Worm (Caenorhabditis elegans) whole organism, young adult: ENCODE results near the gene pcrg-1.

Experiments
- B0019.2 ChIP-seq: fragments of 200-800 bp; sonication (Bioruptor generic); conservative IDR thresholded peaks from 2 replicates; pipeline ENCODE4 v1.3.6; 2022; ENCODE audit warnings: missing genetic modification reagents, missing genetic modification characterization, missing compliant biosample characterization
- D2030.7 ChIP-seq: fragments of 200-800 bp; sonication (Bioruptor generic); IDR thresholded peaks from 2 replicates; pipeline ENCODE4 v1.3.6; 2022; ENCODE audit warnings: missing genetic modification reagents, missing genetic modification characterization, missing compliant biosample characterization
- F57A8.1 ChIP-seq: fragments of 200-800 bp; sonication (Bioruptor generic); optimal IDR thresholded peaks from 2 replicates; lab custom pipeline; 2018; ENCODE audit warnings: mild to moderate bottlenecking, missing genetic modification characterization, moderate library complexity, missing compliant biosample characterization
- T26A5.8 ChIP-seq: sonication (generic microtip); optimal IDR thresholded peaks from 2 replicates; lab custom pipeline; 2016; ENCODE audit warnings: missing genetic modification characterization, missing compliant biosample characterization
- Y53F4B.3 ChIP-seq: fragments of 200-800 bp; sonication (Bioruptor generic); IDR thresholded peaks from 2 replicates; pipeline ENCODE4 v1.3.6; 2022; ENCODE audit warnings: missing genetic modification reagents, missing genetic modification characterization, missing compliant biosample characterization
- Y79H2A.3 ChIP-seq: fragments of 200-800 bp; sonication (Bioruptor generic); conservative IDR thresholded peaks from 2 replicates; pipeline ENCODE4 v1.3.6; 2022; ENCODE audit warnings: missing genetic modification reagents, missing genetic modification characterization, missing compliant biosample characterization
- ZK185.1 ChIP-seq: sonication (generic microtip); optimal IDR thresholded peaks from 2 replicates; lab custom pipeline; 2016; ENCODE audit warnings: mild to moderate bottlenecking, missing genetic modification characterization, missing compliant biosample characterization; ENCODE audit not compliant: poor library complexity, severe bottlenecking
- athp-1 ChIP-seq: sonication (generic microtip); optimal IDR thresholded peaks from 2 replicates; lab custom pipeline; 2017; ENCODE audit warnings: mild to moderate bottlenecking, missing genetic modification characterization, missing compliant biosample characterization
- attf-6 ChIP-seq: fragments of 200-800 bp; sonication (Bioruptor generic); IDR thresholded peaks from 2 replicates; pipeline ENCODE4 v1.3.6; 2022; ENCODE audit warnings: missing genetic modification reagents, missing genetic modification characterization, missing compliant biosample characterization
- bed-2 ChIP-seq: fragments of 200-800 bp; sonication (Bioruptor generic); IDR thresholded peaks from 2 replicates; pipeline ENCODE4 v1.3.6; 2022; ENCODE audit warnings: missing genetic modification reagents, missing genetic modification characterization, missing compliant biosample characterization
- die-1 ChIP-seq: sonication (generic microtip); optimal IDR thresholded peaks from 2 replicates; lab custom pipeline; 2016; ENCODE audit warnings: missing genotype, mild to moderate bottlenecking, missing genetic modification characterization, missing compliant biosample characterization
- dpff-1 ChIP-seq: sonication (generic microtip); optimal IDR thresholded peaks from 2 replicates; lab custom pipeline; 2017; ENCODE audit warnings: mild to moderate bottlenecking, missing genetic modification characterization, missing compliant biosample characterization
- egrh-3 ChIP-seq: fragments of 200-800 bp; sonication (Bioruptor generic); IDR thresholded peaks from 2 replicates; pipeline ENCODE4 v1.3.6; 2022; ENCODE audit warnings: missing genetic modification reagents, missing genetic modification characterization, missing compliant biosample characterization
- gei-17 ChIP-seq: fragments of 200-800 bp; sonication (Bioruptor generic); optimal IDR thresholded peaks from 2 replicates; lab custom pipeline; 2018; ENCODE audit warnings: mild to moderate bottlenecking, missing genetic modification characterization, missing compliant biosample characterization
- hlh-12 ChIP-seq: sonication (generic microtip); optimal IDR thresholded peaks from 2 replicates; lab custom pipeline; 2016; ENCODE audit warnings: missing genetic modification characterization, missing compliant biosample characterization
- hlh-26 ChIP-seq: fragments of 200-800 bp; sonication (Bioruptor generic); conservative IDR thresholded peaks from 2 replicates; pipeline ENCODE4 v1.3.6; 2022; ENCODE audit warnings: missing genetic modification reagents, missing genetic modification characterization, missing compliant biosample characterization
- hmg-1.2 ChIP-seq: fragments of 200-800 bp; sonication (Bioruptor generic); IDR thresholded peaks from 2 replicates; pipeline ENCODE4 v1.3.6; 2022; ENCODE audit warnings: missing genetic modification reagents, missing genetic modification characterization, missing compliant biosample characterization
- hrde-1 ChIP-seq: sonication (generic microtip); optimal IDR thresholded peaks from 2 replicates; lab custom pipeline; 2016; ENCODE audit warnings: missing genetic modification characterization, mild to moderate bottlenecking, missing compliant biosample characterization, moderate library complexity, missing genotype, missing genetic modification reagents, borderline replicate concordance
- lag-1 ChIP-seq: fragments of 200-800 bp; sonication (Bioruptor generic); IDR thresholded peaks from 2 replicates; pipeline ENCODE4 v1.3.6; 2022; ENCODE audit warnings: missing genetic modification reagents, missing genetic modification characterization, missing compliant biosample characterization
- let-526 ChIP-seq: fragments of 200-800 bp; sonication (Bioruptor generic); IDR thresholded peaks from 2 replicates; pipeline ENCODE4 v1.3.6; 2022; ENCODE audit warnings: missing genetic modification reagents, missing genetic modification characterization, missing compliant biosample characterization
- lin-40 ChIP-seq: sonication (generic microtip); optimal IDR thresholded peaks from 2 replicates; lab custom pipeline; 2016; ENCODE audit warnings: missing genetic modification characterization, mild to moderate bottlenecking, missing compliant biosample characterization, missing genotype, missing genetic modification reagents
- madf-3 ChIP-seq: fragments of 200-800 bp; sonication (Bioruptor generic); IDR thresholded peaks from 2 replicates; pipeline ENCODE4 v1.3.6; 2022; ENCODE audit warnings: missing genetic modification reagents, missing genetic modification characterization, missing compliant biosample characterization
- pha-4 ChIP-seq: fragments of 150-350 bp; sonication (generic microtip); optimal IDR thresholded peaks from 2 replicates; lab custom pipeline; 2014; ENCODE audit warnings: missing biosample characterization, missing genetic modification reagents, missing genetic modification characterization
- rcor-1 ChIP-seq: fragments of 200-800 bp; sonication (Bioruptor generic); IDR thresholded peaks from 2 replicates; pipeline ENCODE4 v1.3.6; 2022; ENCODE audit warnings: missing genetic modification reagents, missing genetic modification characterization, missing compliant biosample characterization
- repo-1 ChIP-seq: sonication (generic microtip); optimal IDR thresholded peaks from 2 replicates; lab custom pipeline; 2017; ENCODE audit warnings: mild to moderate bottlenecking, missing genetic modification characterization, missing compliant biosample characterization
- rpc-1 ChIP-seq, 2 experiments: fragments of 150-350 bp in 1 of 2; sonication (generic microtip) in 1 of 2; optimal IDR thresholded peaks; 2 replicates each; lab custom pipeline; 2014 to 2018; ENCODE audit warnings: missing biosample characterization in 1 of 2, missing genetic modification characterization in 1 of 2, missing genetic modification reagents in 1 of 2, missing genotype in 1 of 2
- sea-2 ChIP-seq: fragments of 200-800 bp; sonication (Bioruptor generic); IDR thresholded peaks from 2 replicates; pipeline ENCODE4 v1.3.6; 2022; ENCODE audit warnings: missing genetic modification characterization, missing compliant biosample characterization
- snpc-3.4 ChIP-seq: sonication (generic microtip); optimal IDR thresholded peaks from 2 replicates; lab custom pipeline; 2017; ENCODE audit warnings: missing genetic modification characterization, mild to moderate bottlenecking, missing compliant biosample characterization, antibody characterized with exemption, moderate library complexity, missing genotype, missing genetic modification reagents
- xnd-1 ChIP-seq: sonication (generic microtip); optimal IDR thresholded peaks from 2 replicates; lab custom pipeline; 2016; ENCODE audit warnings: missing genotype, missing genetic modification reagents, missing genetic modification characterization, missing compliant biosample characterization
- ztf-18 ChIP-seq: sonication (generic microtip); optimal IDR thresholded peaks from 2 replicates; lab custom pipeline; 2016; ENCODE audit warnings: missing genotype, mild to moderate bottlenecking, missing genetic modification characterization, missing compliant biosample characterization
- ztf-22 ChIP-seq: fragments of 200-800 bp; sonication (Bioruptor generic); optimal IDR thresholded peaks from 2 replicates; lab custom pipeline; 2018; ENCODE audit warnings: mild to moderate bottlenecking, missing genetic modification characterization, moderate library complexity, missing compliant biosample characterization

The pcrg-1 gene

ce11 chrII:7210187-7210586, 9.8 kb downstream of the pcrg-1 start, which contains the start of gene E04F6.15 (continued):
- no peak for TF ChIP-seq gei-17
- TF ChIP-seq snpc-3.4 (tag; lab: Kevin White, UChicago) = no peak

ce11 chrII:7211280-7211679, 10.9 kb downstream of the pcrg-1 start, which contains the start of gene E04F6.8:
TSS of gene E04F6.8 (minus strand) at chrII:7211380.
- TF ChIP-seq ztf-22 (GFP tag; lab: Kevin White, UChicago) = no peak
- TF ChIP-seq, all 124 proteins: peak for 0

ce11 chrII:7212059-7212458, 11.7 kb downstream of the pcrg-1 start, which contains the start of gene E04F6.9:
TSS of gene E04F6.9 (minus strand) at chrII:7212159.
- TF ChIP-seq xnd-1 (tag; lab: Kevin White, UChicago) = no peak
- TF ChIP-seq attf-6 (GFP tag; lab: Robert Waterston, UW) = no peak
- no peak for TF ChIP-seq B0019.2 (GFP tag; lab: Robert Waterston, UW)
- no peak for TF ChIP-seq hrde-1 (tag; lab: Kevin White, UChicago)
- no peak for TF ChIP-seq ZK185.1
- no peak for TF ChIP-seq ztf-18 (tag; lab: Kevin White, UChicago)
- no peak for TF ChIP-seq dpff-1 (tag; lab: Kevin White, UChicago)
- no peak for TF ChIP-seq Y79H2A.3 (GFP tag; lab: Robert Waterston, UW)
- TF ChIP-seq sea-2 (GFP tag; lab: Robert Waterston, UW) = no peak
- TF ChIP-seq F57A8.1 = no peak
- no peak for TF ChIP-seq rpc-1 (optimal IDR thresholded peaks at IDR 0.05; lab: Kevin White, UChicago)
- TF ChIP-seq rpc-1 (tag; optimal IDR thresholded peaks at IDR 0.05; lab: Kevin White, UChicago) = no peak
- TF ChIP-seq ztf-22 (GFP tag; lab: Kevin White, UChicago) = no peak
- no peak for TF ChIP-seq athp-1 (tag; lab: Kevin White, UChicago)
- no peak for TF ChIP-seq rcor-1 (GFP tag; lab: Robert Waterston, UW)
- no peak for TF ChIP-seq hlh-12 (tag; lab: Kevin White, UChicago)
- no peak for TF ChIP-seq repo-1 (tag; lab: Kevin White, UChicago)

ce11 chrII:7217047-7217446, 16.7 kb downstream of the pcrg-1 start, which contains the start of gene E04F6.10:
TSS of gene E04F6.10 (minus strand) at chrII:7217147.
- TF ChIP-seq die-1 = no peak
- no peak for TF ChIP-seq ztf-22 (GFP tag; lab: Kevin White, UChicago)
- no peak for TF ChIP-seq lag-1
- TF ChIP-seq madf-3 = no peak
- no peak for TF ChIP-seq let-526
- TF ChIP-seq hmg-1.2 = no peak
- no peak for TF ChIP-seq Y53F4B.3
- TF ChIP-seq lin-40 (tag; lab: Kevin White, UChicago) = no peak
- TF ChIP-seq hlh-26 (GFP tag; lab: Robert Waterston, UW) = no peak
- TF ChIP-seq D2030.7 = no peak
- TF ChIP-seq, all 124 proteins: peak for 0

- no peak for TF ChIP-seq lin-40 (tag; lab: Kevin White, UChicago)
- no peak for TF ChIP-seq bed-2
- no peak for TF ChIP-seq egrh-3 (GFP tag; lab: Robert Waterston, UW)
- no peak for TF ChIP-seq lag-1
- no peak for TF ChIP-seq madf-3
- TF ChIP-seq T26A5.8 (tag; lab: Kevin White, UChicago) = no peak
- no peak for TF ChIP-seq pha-4
- TF ChIP-seq, all 124 proteins: peak for 0
Observed at ce11 chrII:7224074-7224473, 23.7 kb downstream of the pcrg-1 start.
